Fruit fly (Drosophila melanogaster): ENCODE data around the gene CG32641.

CG32641 gene

DNA sequence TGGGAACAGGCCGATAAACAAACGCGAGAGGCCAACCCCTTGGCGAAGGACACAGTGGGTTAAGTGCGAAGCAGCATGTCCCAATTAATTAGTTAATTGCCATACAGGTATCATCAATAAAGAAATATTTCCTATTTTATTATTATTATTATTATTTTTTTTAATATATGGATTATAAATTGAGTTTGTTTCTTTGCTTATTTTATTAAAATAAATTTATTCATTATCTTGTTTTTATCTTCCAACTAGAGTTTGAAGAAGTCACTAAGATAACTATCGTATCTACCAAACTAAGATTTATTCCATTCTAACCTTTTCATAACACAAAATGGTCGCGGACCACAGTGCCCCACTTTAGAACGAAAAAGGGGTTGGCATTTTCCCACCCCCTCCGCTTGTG is 23.8 kb downstream of the CG32641 start (continued):
- peak; percentile 39 for TF ChIP-seq Hand (GFP tag; optimal IDR thresholded peaks at IDR 0.05)
- no peak for TF ChIP-seq H2.0 (GFP tag; IDR thresholded peaks at IDR 0.05)
- peak; percentile 23 for TF ChIP-seq CG9437 (GFP tag; optimal IDR thresholded peaks at IDR 0.05)
- peak; percentile 68 for TF ChIP-seq CG7839 (tag; optimal IDR thresholded peaks at IDR 0.05)
- TF ChIP-seq klu (GFP tag; IDR thresholded peaks at IDR 0.05): no peak
- peak; percentile 33 for TF ChIP-seq CG17359 (tag; optimal IDR thresholded peaks at IDR 0.05)
- peak; percentile 21 for TF ChIP-seq CG12659 (GFP tag; optimal IDR thresholded peaks at IDR 0.05)
- peak; percentile 37 for TF ChIP-seq CG3281 (GFP tag; optimal IDR thresholded peaks at IDR 0.05)
- no peak for TF ChIP-seq CG12155 (GFP tag; optimal IDR thresholded peaks at IDR 0.05)
- peak in 1 of 3 experiments; percentile 25 for TF ChIP-seq lola (GFP tag; optimal IDR thresholded peaks at IDR 0.05)
- no peak for TF ChIP-seq Ravus (GFP tag; IDR thresholded peaks at IDR 0.05)
- no peak for TF ChIP-seq vnd (GFP tag; IDR thresholded peaks at IDR 0.05; ENCODE audit: partially characterized antibody)
- peak; percentile 46 for TF ChIP-seq CG9727 (GFP tag; optimal IDR thresholded peaks at IDR 0.05)
- TF ChIP-seq CG6272 (GFP tag; IDR thresholded peaks at IDR 0.05): no peak
- no peak for TF ChIP-seq tin (GFP tag; optimal IDR thresholded peaks at IDR 0.05)
- no peak for TF ChIP-seq usp (GFP tag; optimal IDR thresholded peaks at IDR 0.05)
- TF ChIP-seq unpg (GFP tag; optimal IDR thresholded peaks at IDR 0.05): peak; percentile 1
- TF ChIP-seq CG13775 (GFP tag; optimal IDR thresholded peaks at IDR 0.05): no peak
- peak; percentile 28 for TF ChIP-seq Sox102F (GFP tag; optimal IDR thresholded peaks at IDR 0.05)
- peak; percentile 59 for TF ChIP-seq CG2712 (tag; optimal IDR thresholded peaks at IDR 0.05)
- no peak for TF ChIP-seq p53 (GFP tag; optimal IDR thresholded peaks at IDR 0.05)
- TF ChIP-seq al (GFP tag; IDR thresholded peaks at IDR 0.05): no peak
- peak; percentile 36 for TF ChIP-seq BtbVII (GFP tag; optimal IDR thresholded peaks at IDR 0.05)
- TF ChIP-seq D19A (tag; optimal IDR thresholded peaks at IDR 0.05): peak; percentile 52
- peak; percentile 15 for TF ChIP-seq trem (tag; optimal IDR thresholded peaks at IDR 0.05)
- peak; percentile 12 for TF ChIP-seq CG15601 (tag; optimal IDR thresholded peaks at IDR 0.05)
- TF ChIP-seq CG4617 (GFP tag; optimal IDR thresholded peaks at IDR 0.05; ENCODE audit: borderline replicate concordance): no peak
- TF ChIP-seq Ssrp (tag; optimal IDR thresholded peaks at IDR 0.05): peak; percentile 32
- TF ChIP-seq CG31388 (GFP tag; optimal IDR thresholded peaks at IDR 0.05): no peak
- no peak for TF ChIP-seq maf-S (GFP tag; optimal IDR thresholded peaks at IDR 0.05)
- TF ChIP-seq Drgx (GFP tag; IDR thresholded peaks at IDR 0.05): no peak
- TF ChIP-seq CG4730 (GFP tag; IDR thresholded peaks at IDR 0.05): no peak
- peak; percentile 73 for TF ChIP-seq CG2678 (tag; optimal IDR thresholded peaks at IDR 0.05)
- peak; percentile 44 for TF ChIP-seq Blimp-1 (GFP tag; optimal IDR thresholded peaks at IDR 0.05)
- TF ChIP-seq Dad (GFP tag; optimal IDR thresholded peaks at IDR 0.05): no peak
- peak; percentile 22 for TF ChIP-seq odd (GFP tag; optimal IDR thresholded peaks at IDR 0.05)
- peak; percentile 22 for TF ChIP-seq CG18619 (GFP tag; optimal IDR thresholded peaks at IDR 0.05)
- TF ChIP-seq CG7928 (GFP tag; optimal IDR thresholded peaks at IDR 0.05): no peak
- TF ChIP-seq pb (GFP tag; optimal IDR thresholded peaks at IDR 0.05): no peak
- TF ChIP-seq Oli (tag; optimal IDR thresholded peaks at IDR 0.05): peak; percentile 26
- no peak for TF ChIP-seq Rfx (GFP tag; IDR thresholded peaks at IDR 0.05)
- TF ChIP-seq Xrp1 (GFP tag; IDR thresholded peaks at IDR 0.05): peak; percentile 26; the same call in 1 of the 2 replicates
- 0 out of 3 replicates have a peak, but pooled peaks have one; percentile 27 for TF ChIP-seq CG11695 (GFP tag; IDR thresholded peaks at IDR 0.05)
- peak; percentile 45 for TF ChIP-seq gsb-n (tag; optimal IDR thresholded peaks at IDR 0.05)
- no peak for TF ChIP-seq pan (optimal IDR thresholded peaks at IDR 0.05)
- peak in 1 of 2 experiments; percentile 45 for TF ChIP-seq pan (GFP tag; optimal IDR thresholded peaks at IDR 0.05 in 1 of 2, IDR thresholded peaks at IDR 0.05 in 1 of 2)
- TF ChIP-seq Ptx1 (GFP tag; IDR thresholded peaks at IDR 0.05): 0 out of 2 replicates have a peak, but pooled peaks have one; percentile 21
- TF ChIP-seq CG13424 (tag; optimal IDR thresholded peaks at IDR 0.05): peak; percentile 54
- TF ChIP-seq gcm (GFP tag; optimal IDR thresholded peaks at IDR 0.05): peak; percentile 3
- peak; percentile 66 for TF ChIP-seq dmrt99B (tag; optimal IDR thresholded peaks at IDR 0.05)
- TF ChIP-seq NC2α (GFP tag; optimal IDR thresholded peaks at IDR 0.05): no peak

Measured in whole organism, embryonic.